Fruit fly (Drosophila melanogaster): ENCODE measurements around the gene TkR99D.

TkR99D gene

dm6 chr3R:29997607-29998236, 28.5 kb upstream of the TkR99D start, which contains the start of the genes CG15525 and CG11504:
TSS of gene CG15525 (minus strand) at chr3R:29997676.
TSS of gene CG11504 (plus strand) at chr3R:29997900.
- peak; percentile 57 for TF ChIP-seq CG15514 (GFP tag; optimal IDR thresholded peaks at IDR 0.05)
- TF ChIP-seq CG16779 (GFP tag; IDR thresholded peaks at IDR 0.05), result no peak
- TF ChIP-seq CG2202 (tag; optimal IDR thresholded peaks at IDR 0.05), result no peak
- no peak for TF ChIP-seq bcd (GFP tag; optimal IDR thresholded peaks at IDR 0.05)
- no peak for TF ChIP-seq CG12071 (GFP tag; optimal IDR thresholded peaks at IDR 0.05)
- TF ChIP-seq eve (GFP tag; optimal IDR thresholded peaks at IDR 0.05), result no peak
- no peak for TF ChIP-seq maf-S (GFP tag; optimal IDR thresholded peaks at IDR 0.05)
- no peak for TF ChIP-seq CG4707 (GFP tag; optimal IDR thresholded peaks at IDR 0.05)
- TF ChIP-seq dan (GFP tag; IDR thresholded peaks at IDR 0.05), result no peak
- TF ChIP-seq dmrt11E (tag; optimal IDR thresholded peaks at IDR 0.05), result no peak
- no peak for TF ChIP-seq CG3163 (GFP tag; optimal IDR thresholded peaks at IDR 0.05)
- TF ChIP-seq ranshi (GFP tag; IDR thresholded peaks at IDR 0.05), result peak; percentile 58
- TF ChIP-seq Oli (tag; optimal IDR thresholded peaks at IDR 0.05), result no peak
- no peak for TF ChIP-seq CG13296 (GFP tag; optimal IDR thresholded peaks at IDR 0.05)
- no peak for TF ChIP-seq CG33557 (GFP tag; optimal IDR thresholded peaks at IDR 0.05)
- TF ChIP-seq aop (GFP tag; IDR thresholded peaks at IDR 0.05), result no peak
- TF ChIP-seq gsb-n (tag; optimal IDR thresholded peaks at IDR 0.05), result no peak
- TF ChIP-seq luna (GFP tag; optimal IDR thresholded peaks at IDR 0.05), result no peak
- no peak for TF ChIP-seq Kr (GFP tag; optimal IDR thresholded peaks at IDR 0.05)
- TF ChIP-seq sd (tag; optimal IDR thresholded peaks at IDR 0.05), result no peak
- 0 out of 3 replicates have a peak, but pooled peaks have one; percentile 46 for TF ChIP-seq ci (GFP tag; IDR thresholded peaks at IDR 0.05)
- TF ChIP-seq CG7556 (GFP tag; optimal IDR thresholded peaks at IDR 0.05), result no peak
- TF ChIP-seq CG15011 (GFP tag; optimal IDR thresholded peaks at IDR 0.05), result no peak
- no peak for TF ChIP-seq h (optimal IDR thresholded peaks at IDR 0.05)
- TF ChIP-seq fd96Cb (tag; optimal IDR thresholded peaks at IDR 0.05), result peak; percentile 33
- no peak for TF ChIP-seq Atf3 (GFP tag; optimal IDR thresholded peaks at IDR 0.05)
- peak; percentile 34; the same call in 1 of the 2 replicates for TF ChIP-seq CG1024 (GFP tag; IDR thresholded peaks at IDR 0.05)
- no peak for TF ChIP-seq slp2 (GFP tag; optimal IDR thresholded peaks at IDR 0.05)
- TF ChIP-seq CG11560 (tag; IDR thresholded peaks at IDR 0.05), result peak; percentile 59; the same call in 2 of the 3 replicates
- peak; percentile 68; the same call in 2 of the 3 replicates for TF ChIP-seq CG11456 (GFP tag; IDR thresholded peaks at IDR 0.05)
- TF ChIP-seq yki (optimal IDR thresholded peaks at IDR 0.05), result no peak
- TF ChIP-seq dmrt99B (tag; optimal IDR thresholded peaks at IDR 0.05), result no peak
- TF ChIP-seq CG17612 (GFP tag; IDR thresholded peaks at IDR 0.05), result no peak
- TF ChIP-seq Ada2b (GFP tag; IDR thresholded peaks at IDR 0.05), result peak; percentile 36; the same call in 1 of the 2 replicates
- TF ChIP-seq CG13894 (tag; optimal IDR thresholded peaks at IDR 0.05), result no peak
- TF ChIP-seq CG12155 (GFP tag; optimal IDR thresholded peaks at IDR 0.05), result peak; percentile 55
- TF ChIP-seq bab2 (GFP tag; optimal IDR thresholded peaks at IDR 0.05), result peak; percentile 37
- TF ChIP-seq CG4730 (GFP tag; IDR thresholded peaks at IDR 0.05), result peak; percentile 24; the same call in 1 of the 2 replicates
- peak; percentile 50 for TF ChIP-seq al (GFP tag; IDR thresholded peaks at IDR 0.05)
- peak; percentile 90 for TF ChIP-seq vnd (GFP tag; IDR thresholded peaks at IDR 0.05; ENCODE audit: partially characterized antibody)
- no peak for TF ChIP-seq CG8765 (GFP tag; IDR thresholded peaks at IDR 0.05)
- TF ChIP-seq Mrtf (GFP tag; IDR thresholded peaks at IDR 0.05), result no peak
- TF ChIP-seq CG18011 (GFP tag; optimal IDR thresholded peaks at IDR 0.05), result no peak
- TF ChIP-seq zfh1 (GFP tag; IDR thresholded peaks at IDR 0.05), result peak; percentile 51; the same call in 1 of the 3 replicates
- TF ChIP-seq CG8281 (tag; optimal IDR thresholded peaks at IDR 0.05), result no peak
- no peak for TF ChIP-seq CG17912 (GFP tag; optimal IDR thresholded peaks at IDR 0.05)
- TF ChIP-seq CG34376 (GFP tag; optimal IDR thresholded peaks at IDR 0.05), result no peak
- no peak for TF ChIP-seq sqz (GFP tag; optimal IDR thresholded peaks at IDR 0.05)
- no peak for TF ChIP-seq abd-A (tag; optimal IDR thresholded peaks at IDR 0.05)
- peak; percentile 42 for TF ChIP-seq gfzf (GFP tag; optimal IDR thresholded peaks at IDR 0.05)
- TF ChIP-seq CG32532 (GFP tag; IDR thresholded peaks at IDR 0.05), result peak; percentile 54; the same call in 1 of the 2 replicates
